Fruit fly (Drosophila melanogaster) whole organism, embryonic: ENCODE results near the gene CG16853.

Source experiments
- CG10274 ChIP-seq: fragments of 200-800 bp; sonication (Bioruptor generic); optimal IDR thresholded peaks from 3 replicates; lab custom pipeline; 2017; ENCODE audit warnings: missing biosample characterization, mild to moderate bottlenecking, missing genetic modification characterization
- CG10321 ChIP-seq: fragments of 200-800 bp; sonication (Bioruptor generic); IDR thresholded peaks from 2 replicates; pipeline ENCODE4 v1.3.6; 2022; ENCODE audit warnings: missing biosample characterization, missing genetic modification characterization
- CG10431 ChIP-seq: fragments of 200-800 bp; sonication (Bioruptor generic); optimal IDR thresholded peaks from 3 replicates; lab custom pipeline; 2018; ENCODE audit warnings: missing biosample characterization, mild to moderate bottlenecking, missing genetic modification characterization
- CG10462 ChIP-seq: fragments of 200-800 bp; sonication (Bioruptor generic); optimal IDR thresholded peaks from 2 replicates; lab custom pipeline; 2016; ENCODE audit warnings: missing biosample characterization, missing genetic modification characterization
- CG12219 ChIP-seq: fragments of 200-800 bp; sonication (Bioruptor generic); optimal IDR thresholded peaks from 3 replicates; lab custom pipeline; 2018; ENCODE audit warnings: missing biosample characterization, mild to moderate bottlenecking, missing genetic modification characterization
- CG12769 ChIP-seq: fragments of 200-800 bp; sonication (Bioruptor generic); optimal IDR thresholded peaks from 2 replicates; lab custom pipeline; 2019; ENCODE audit warnings: missing biosample characterization, mild to moderate bottlenecking, missing genetic modification characterization, moderate library complexity
- CG12942 ChIP-seq: fragments of 200-800 bp; sonication (Bioruptor generic); optimal IDR thresholded peaks from 3 replicates; lab custom pipeline; 2016; ENCODE audit warnings: missing biosample characterization, missing genetic modification characterization
- CG13624 ChIP-seq: fragments of 200-800 bp; sonication (Bioruptor generic); optimal IDR thresholded peaks from 2 replicates; lab custom pipeline; 2016; ENCODE audit warnings: missing biosample characterization, missing genetic modification characterization
- CG14710 ChIP-seq: fragments of 200-800 bp; sonication (Bioruptor generic); optimal IDR thresholded peaks from 3 replicates; lab custom pipeline; 2019; ENCODE audit warnings: missing biosample characterization, mild to moderate bottlenecking, missing genetic modification characterization, moderate library complexity
- CG14965 ChIP-seq: fragments of 200-800 bp; sonication (Bioruptor generic); optimal IDR thresholded peaks from 2 replicates; lab custom pipeline; 2016; ENCODE audit warnings: missing biosample characterization, missing genetic modification characterization, borderline replicate concordance
- CG17829 ChIP-seq: fragments of 200-800 bp; optimal IDR thresholded peaks from 2 replicates; lab custom pipeline; 2019; ENCODE audit warnings: missing biosample characterization, mild to moderate bottlenecking, missing genetic modification characterization, moderate library complexity
- CG18011 ChIP-seq: fragments of 200-800 bp; sonication (Bioruptor generic); optimal IDR thresholded peaks from 2 replicates; lab custom pipeline; 2017; ENCODE audit warnings: missing biosample characterization, missing genetic modification characterization, mild to moderate bottlenecking, moderate library complexity, missing genotype
- CG32767 ChIP-seq: fragments of 200-800 bp; sonication (Bioruptor generic); IDR thresholded peaks from 2 replicates; pipeline ENCODE4 v1.3.6; 2022; ENCODE audit warnings: missing biosample characterization, missing genetic modification characterization
- CG4282 ChIP-seq: fragments of 200-800 bp; sonication (Bioruptor generic); optimal IDR thresholded peaks from 2 replicates; lab custom pipeline; 2016; ENCODE audit warnings: missing biosample characterization, missing genetic modification characterization
- CG4730 ChIP-seq: fragments of 200-800 bp; sonication (Bioruptor generic); IDR thresholded peaks from 2 replicates; pipeline ENCODE4 v1.3.6; 2022; ENCODE audit warnings: missing biosample characterization, missing genetic modification characterization
- CG6272 ChIP-seq: fragments of 200-800 bp; sonication (Bioruptor generic); IDR thresholded peaks from 2 replicates; pipeline ENCODE4 v1.3.6; 2022; ENCODE audit warnings: missing biosample characterization, missing genetic modification characterization
- CG6654 ChIP-seq: fragments of 200-800 bp; sonication (Bioruptor generic); optimal IDR thresholded peaks from 2 replicates; lab custom pipeline; 2017; ENCODE audit warnings: missing biosample characterization, mild to moderate bottlenecking, missing genetic modification characterization
- CG6791 ChIP-seq: fragments of 200-800 bp; sonication (Bioruptor generic); IDR thresholded peaks from 3 replicates; pipeline ENCODE4 v1.3.6; 2022; ENCODE audit warnings: missing biosample characterization, missing genetic modification characterization; ENCODE audit not compliant: partially characterized antibody
- CG7745 ChIP-seq: fragments of 200-800 bp; sonication (Bioruptor generic); optimal IDR thresholded peaks from 2 replicates; lab custom pipeline; 2018; ENCODE audit warnings: missing biosample characterization, mild to moderate bottlenecking, missing genetic modification characterization, moderate library complexity
- CG8281 ChIP-seq: fragments of 200-800 bp; sonication (Bioruptor generic); optimal IDR thresholded peaks from 2 replicates; lab custom pipeline; 2018; ENCODE audit warnings: missing biosample characterization, mild to moderate bottlenecking, missing genetic modification characterization, moderate library complexity
- CG9609 ChIP-seq: fragments of 200-800 bp; sonication (Bioruptor generic); optimal IDR thresholded peaks from 3 replicates; lab custom pipeline; 2016; ENCODE audit warnings: missing biosample characterization, missing genetic modification characterization
- CG9797 ChIP-seq: fragments of 200-800 bp; sonication (Bioruptor generic); optimal IDR thresholded peaks from 3 replicates; lab custom pipeline; 2018; ENCODE audit warnings: missing biosample characterization, mild to moderate bottlenecking, missing genetic modification characterization
- CTCF ChIP-seq: fragments of 200-800 bp; sonication (Bioruptor generic); optimal IDR thresholded peaks from 2 replicates; lab custom pipeline; 2017; ENCODE audit warnings: missing biosample characterization, mild to moderate bottlenecking, missing genetic modification characterization, moderate library complexity
- Chrac-16 ChIP-seq: fragments of 200-800 bp; sonication (Bioruptor generic); optimal IDR thresholded peaks from 3 replicates; lab custom pipeline; 2016; ENCODE audit warnings: missing biosample characterization, missing genetic modification characterization
- D ChIP-seq, 2 experiments: fragments of 200-800 bp in 1 of 2; fragments of >200 bp in 1 of 2; sonication (Bioruptor generic) in 1 of 2; optimal IDR thresholded peaks; 2 replicates in 1 of 2; 3 replicates in 1 of 2; lab custom pipeline; 2017; ENCODE audit warnings: mild to moderate bottlenecking in 1 of 2, missing biosample characterization in 1 of 2, missing genetic modification characterization in 1 of 2, missing genetic modification reagents in 1 of 2
- D19A ChIP-seq: fragments of 200-800 bp; optimal IDR thresholded peaks from 3 replicates; lab custom pipeline; 2019; ENCODE audit warnings: missing biosample characterization, mild to moderate bottlenecking, missing genetic modification characterization, moderate library complexity
- Dfd ChIP-seq, 2 experiments: fragments of >200 bp; optimal IDR thresholded peaks; 2 replicates each; lab custom pipeline; 2017; ENCODE audit warnings: missing biosample characterization in 2 of 2, missing genetic modification characterization in 2 of 2
- Dref ChIP-seq: fragments of 200-800 bp; sonication (Bioruptor generic); IDR thresholded peaks from 2 replicates; pipeline ENCODE4 v1.3.6; 2022; ENCODE audit warnings: missing biosample characterization, missing genetic modification characterization
- Gug ChIP-seq: fragments of 200-800 bp; sonication (Bioruptor generic); IDR thresholded peaks from 4 replicates; pipeline ENCODE4 v1.3.6; 2022; ENCODE audit warnings: missing biosample characterization, missing genetic modification characterization
- HmgZ ChIP-seq: fragments of 200-800 bp; sonication (Bioruptor generic); optimal IDR thresholded peaks from 2 replicates; lab custom pipeline; 2018; ENCODE audit warnings: missing biosample characterization, mild to moderate bottlenecking, missing genetic modification characterization
- Hr51 ChIP-seq, 2 experiments: fragments of 200-800 bp; sonication (Bioruptor generic); optimal IDR thresholded peaks; 2 replicates in 1 of 2; 3 replicates in 1 of 2; lab custom pipeline; 2016 to 2018; ENCODE audit warnings: missing biosample characterization in 2 of 2, missing genetic modification characterization in 2 of 2, mild to moderate bottlenecking in 1 of 2, moderate library complexity in 1 of 2
- Max ChIP-seq: fragments of 200-800 bp; sonication (Bioruptor generic); optimal IDR thresholded peaks from 2 replicates; lab custom pipeline; 2016; ENCODE audit warnings: missing biosample characterization, mild to moderate bottlenecking, missing genetic modification characterization
- Rx ChIP-seq: fragments of 200-800 bp; sonication (Bioruptor generic); IDR thresholded peaks from 2 replicates; pipeline ENCODE4 v1.3.6; 2022; ENCODE audit warnings: missing biosample characterization, missing genetic modification characterization
- Scr ChIP-seq: fragments of 200-800 bp; sonication (Bioruptor generic); IDR thresholded peaks from 2 replicates; pipeline ENCODE4 v1.3.6; 2022; ENCODE audit warnings: missing biosample characterization, missing genetic modification characterization; ENCODE audit not compliant: partially characterized antibody
- Sin3A ChIP-seq: fragments of >200 bp; optimal IDR thresholded peaks from 2 replicates; lab custom pipeline; 2018
- Sry-β ChIP-seq: fragments of 200-800 bp; sonication (Bioruptor generic); optimal IDR thresholded peaks from 2 replicates; lab custom pipeline; 2018; ENCODE audit warnings: missing biosample characterization, mild to moderate bottlenecking, missing genetic modification characterization, moderate library complexity
- chm ChIP-seq: fragments of 200-800 bp; sonication (Bioruptor generic); IDR thresholded peaks from 2 replicates; pipeline ENCODE4 v1.3.6; 2022; ENCODE audit warnings: missing biosample characterization, missing genetic modification characterization
- disco-r ChIP-seq: fragments of 200-800 bp; sonication (Bioruptor generic); optimal IDR thresholded peaks from 2 replicates; lab custom pipeline; 2016; ENCODE audit warnings: missing biosample characterization, missing genetic modification characterization
- gcm2 ChIP-seq: fragments of 200-800 bp; sonication (Bioruptor generic); optimal IDR thresholded peaks from 2 replicates; lab custom pipeline; 2016; ENCODE audit warnings: missing biosample characterization, missing genetic modification characterization
- h ChIP-seq: fragments of >200 bp; optimal IDR thresholded peaks from 2 replicates; lab custom pipeline; 2017
- klu ChIP-seq: fragments of 200-800 bp; sonication (Bioruptor generic); IDR thresholded peaks from 2 replicates; pipeline ENCODE4 v1.3.6; 2022; ENCODE audit warnings: missing biosample characterization, missing genetic modification characterization
- maf-S ChIP-seq: fragments of 200-800 bp; sonication (Bioruptor generic); optimal IDR thresholded peaks from 2 replicates; lab custom pipeline; 2016; ENCODE audit warnings: missing biosample characterization, missing genetic modification characterization
- onecut ChIP-seq: fragments of 200-800 bp; sonication (Bioruptor generic); IDR thresholded peaks from 2 replicates; pipeline ENCODE4 v1.3.6; 2022; ENCODE audit warnings: missing biosample characterization, missing genetic modification characterization
- pan ChIP-seq, 4 experiments: fragments of >200 bp in 3 of 4; fragments of 200-800 bp in 1 of 4; sonication (Bioruptor generic) in 1 of 4; optimal IDR thresholded peaks in 3 of 4; IDR thresholded peaks in 1 of 4; 2 replicates each; pipeline versions ENCODE4 v1.3.6 to Lab custom; 2017 to 2022; ENCODE audit warnings: missing biosample characterization in 2 of 4, missing genetic modification characterization in 2 of 4, mixed read lengths in 1 of 4
- salm ChIP-seq: fragments of 200-800 bp; sonication (Bioruptor generic); optimal IDR thresholded peaks from 2 replicates; lab custom pipeline; 2018; ENCODE audit warnings: missing biosample characterization, mild to moderate bottlenecking, missing genetic modification characterization
- scrt ChIP-seq: fragments of 200-800 bp; sonication (Bioruptor generic); optimal IDR thresholded peaks from 2 replicates; lab custom pipeline; 2018; ENCODE audit warnings: missing biosample characterization, mild to moderate bottlenecking, missing genetic modification characterization, moderate library complexity
- slp2 ChIP-seq: fragments of 200-800 bp; sonication (Bioruptor generic); optimal IDR thresholded peaks from 2 replicates; lab custom pipeline; 2016; ENCODE audit warnings: missing biosample characterization, missing genetic modification characterization
- unpg ChIP-seq: fragments of 200-800 bp; sonication (Bioruptor generic); optimal IDR thresholded peaks from 3 replicates; lab custom pipeline; 2018; ENCODE audit warnings: missing biosample characterization, mild to moderate bottlenecking, missing genetic modification characterization, moderate library complexity
- wdn ChIP-seq: fragments of 200-800 bp; sonication (Bioruptor generic); IDR thresholded peaks from 2 replicates; pipeline ENCODE4 v1.3.6; 2022; ENCODE audit warnings: missing biosample characterization, missing genetic modification characterization

The CG16853 gene

DNA sequence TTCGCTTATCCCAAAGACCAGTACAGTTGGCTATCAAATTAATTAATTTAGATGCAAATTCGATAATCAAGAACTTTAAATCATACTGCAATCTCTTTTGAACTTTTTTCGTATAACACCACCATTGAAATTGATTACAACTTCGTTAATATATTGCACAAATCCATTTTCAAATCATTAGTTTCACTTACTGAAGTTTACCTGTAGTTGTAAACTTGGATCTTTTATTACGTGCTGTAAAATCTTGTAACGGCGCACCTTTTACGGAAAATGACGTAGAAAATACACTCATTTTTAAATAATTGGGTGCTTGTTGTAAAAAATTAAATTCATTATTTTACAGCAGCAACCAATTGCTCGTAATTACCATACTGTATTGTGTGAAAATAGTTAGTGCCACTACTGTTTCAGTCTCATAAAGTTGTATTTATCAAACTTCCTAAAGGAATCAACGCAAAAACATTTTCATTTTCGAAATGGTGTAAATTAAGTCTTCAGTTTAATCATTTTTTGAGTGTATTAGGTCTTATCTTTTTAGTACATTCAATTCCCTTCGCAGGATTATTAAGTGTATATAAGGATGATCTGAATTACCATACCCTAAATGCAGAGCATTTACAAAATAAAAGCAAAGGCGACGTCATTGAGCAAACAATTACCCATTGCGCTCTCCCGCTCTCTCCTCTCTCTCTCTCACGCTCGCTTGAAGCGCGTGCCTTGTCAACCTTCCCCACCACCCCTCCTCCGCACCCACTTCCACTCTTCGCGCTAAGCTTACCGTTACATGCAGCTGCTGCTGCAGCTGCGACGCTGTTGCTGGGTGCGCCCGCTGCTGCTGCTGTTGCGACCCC, 29.7 kb upstream of the CG16853 start (continued):
- TF ChIP-seq CG6654 (GFP tag; lab: Kevin White, UChicago) (no peak), CG4730 (GFP tag; lab: Robert Waterston, UW) (peak; percentile 37), CG13624 (peak; percentile 44), CG14710 (tag; lab: Kevin White, UChicago) (no peak), CG7745 (no peak), CG12942 (GFP tag; lab: Kevin White, UChicago) (peak; percentile 5), HmgZ (tag; lab: Kevin White, UChicago) (no peak), CG6272 (GFP tag; lab: Robert Waterston, UW) (peak; percentile 22; the same call in 1 of the 2 replicates), D (optimal IDR thresholded peaks at IDR 0.05; lab: Kevin White, UChicago) (no peak), D (GFP tag; optimal IDR thresholded peaks at IDR 0.05; lab: Kevin White, UChicago) (no peak), CTCF (GFP tag; lab: Kevin White, UChicago) (no peak), Dfd (GFP tag; optimal IDR thresholded peaks at IDR 0.05; lab: Kevin White, UChicago) (no peak), klu (GFP tag; lab: Robert Waterston, UW) (no peak), salm (tag; lab: Kevin White, UChicago) (no peak), CG32767 (GFP tag; lab: Robert Waterston, UW) (no peak), CG9609 (GFP tag; lab: Kevin White, UChicago) (no peak), CG10321 (GFP tag; lab: Robert Waterston, UW) (no peak), h (lab: Kevin White, UChicago) (no peak), Dref (GFP tag; lab: Robert Waterston, UW) (no peak), Sin3A (lab: Kevin White, UChicago) (no peak), wdn (GFP tag; lab: Robert Waterston, UW) (no peak; the same call in 1 of the 2 replicates), CG6791 (GFP tag; lab: Robert Waterston, UW) (no peak), CG8281 (tag; lab: Kevin White, UChicago) (no peak), Gug (GFP tag; lab: Robert Waterston, UW) (peak; percentile 16; the same call in 2 of the 4 replicates), CG4282 (GFP tag; lab: Kevin White, UChicago) (no peak), slp2 (GFP tag; lab: Kevin White, UChicago) (no peak), CG18011 (GFP tag; lab: Kevin White, UChicago) (no peak), Chrac-16 (GFP tag; lab: Kevin White, UChicago) (peak; percentile 13), Sry-β (GFP tag; lab: Kevin White, UChicago) (no peak), CG10462 (GFP tag; lab: Kevin White, UChicago) (no peak), maf-S (GFP tag; lab: Kevin White, UChicago) (no peak), CG9797 (GFP tag; lab: Kevin White, UChicago) (no peak), Hr51 (GFP tag; optimal IDR thresholded peaks at IDR 0.05; lab: Kevin White, UChicago) (peak in 1 of 2 experiments; percentile 66), Scr (GFP tag; lab: Robert Waterston, UW) (no peak), chm (GFP tag; lab: Robert Waterston, UW) (no peak), CG10431 (no peak), onecut (GFP tag; lab: Robert Waterston, UW) (no peak), CG14965 (no peak), CG12769 (tag; lab: Kevin White, UChicago) (peak; percentile 60), Rx (GFP tag; lab: Robert Waterston, UW) (no peak), disco-r (GFP tag; lab: Kevin White, UChicago) (no peak), unpg (GFP tag; lab: Kevin White, UChicago) (peak; percentile 46), pan (optimal IDR thresholded peaks at IDR 0.05; lab: Kevin White, UChicago) (no peak), pan (GFP tag; optimal IDR thresholded peaks at IDR 0.05 in 1 of 2, IDR thresholded peaks at IDR 0.05 in 1 of 2) (peak in 1 of 2 experiments; percentile 48), scrt (GFP tag; lab: Kevin White, UChicago) (no peak), CG12219 (GFP tag; lab: Kevin White, UChicago) (peak; percentile 18), Max (GFP tag; lab: Kevin White, UChicago) (no peak), gcm2 (GFP tag; lab: Kevin White, UChicago) (no peak), CG10274 (GFP tag; lab: Kevin White, UChicago) (no peak), CG17829 (no peak), D19A (tag; lab: Kevin White, UChicago) (peak; percentile 86)
